In the genomic region with DNA sequence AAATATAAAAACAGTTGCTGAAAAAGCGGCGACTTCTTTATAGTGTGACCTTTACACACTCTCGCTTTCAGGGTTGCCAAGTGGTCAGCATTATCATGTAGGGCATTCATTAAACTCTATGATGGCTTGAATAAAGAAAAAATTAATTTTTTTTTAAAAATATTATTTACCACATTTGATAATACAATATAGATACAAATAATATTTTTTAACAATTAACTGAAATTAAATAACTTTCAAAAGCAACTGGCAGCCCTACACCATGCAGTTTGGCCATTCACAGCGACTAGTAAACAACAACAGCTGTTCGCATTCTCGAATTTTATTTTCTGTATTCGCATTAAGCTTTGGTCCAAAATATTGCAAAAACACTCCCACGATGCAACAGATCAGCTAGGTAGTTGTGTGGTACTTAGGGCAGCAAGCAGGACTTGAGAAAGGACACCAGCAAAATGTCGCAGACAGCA, we compare ENCODE assay signal across 1 fruit fly cellular context.
TF ChIP-seq lines count a peak whose summit lies in the region.

A gene (minus strand): TSS at position 61 of the 467 bp plus-strand sequence.
A gene (plus strand): TSS at position 279 of the 467 bp plus-strand sequence.

TF ChIP-seq in whole organism, embryonic, 481 proteins besides CTCF, POLR2A, EP300 and RAD21 (continued from another document and continues in another):
- TF ChIP-seq CG6854 (GFP tag; optimal IDR thresholded peaks at IDR 0.05; lab: Kevin White, UChicago) = peak; percentile 64
- peak; percentile 28 for TF ChIP-seq CG9876 (GFP tag; optimal IDR thresholded peaks at IDR 0.05; lab: Kevin White, UChicago)
- peak; percentile 58 for TF ChIP-seq Dip2 (GFP tag; IDR thresholded peaks at IDR 0.05; lab: Robert Waterston, UW)
- TF ChIP-seq vvl (GFP tag; IDR thresholded peaks at IDR 0.05; lab: Robert Waterston, UW) = peak; percentile 82
- peak; percentile 99 for TF ChIP-seq CG12391 (tag; optimal IDR thresholded peaks at IDR 0.05; lab: Kevin White, UChicago)
- TF ChIP-seq sisA (GFP tag; IDR thresholded peaks at IDR 0.05; lab: Robert Waterston, UW) = peak; percentile 92
- TF ChIP-seq stwl (tag; optimal IDR thresholded peaks at IDR 0.05; lab: Kevin White, UChicago) = peak; percentile 99
- TF ChIP-seq D (optimal IDR thresholded peaks at IDR 0.05; lab: Kevin White, UChicago) = no peak
- peak; percentile 90 for TF ChIP-seq D (GFP tag; optimal IDR thresholded peaks at IDR 0.05; lab: Kevin White, UChicago)
- TF ChIP-seq jigr1 (GFP tag; IDR thresholded peaks at IDR 0.05; lab: Robert Waterston, UW) = peak; percentile 93
- peak; percentile 96 for TF ChIP-seq Meics (GFP tag; optimal IDR thresholded peaks at IDR 0.05; lab: Kevin White, UChicago)
- peak; percentile 98 for TF ChIP-seq CG32772 (GFP tag; IDR thresholded peaks at IDR 0.05; lab: Robert Waterston, UW)
- TF ChIP-seq sqz (GFP tag; optimal IDR thresholded peaks at IDR 0.05; lab: Kevin White, UChicago) = peak; percentile 83
- peak; percentile 90 for TF ChIP-seq MBD-R2 (GFP tag; IDR thresholded peaks at IDR 0.05; lab: Robert Waterston, UW)
- no peak for TF ChIP-seq Dip3 (GFP tag; optimal IDR thresholded peaks at IDR 0.05; lab: Kevin White, UChicago)
- TF ChIP-seq Scr (GFP tag; IDR thresholded peaks at IDR 0.05; lab: Robert Waterston, UW; ENCODE audit: partially characterized antibody) = no peak
- peak; percentile 33 for TF ChIP-seq CG16863 (GFP tag; optimal IDR thresholded peaks at IDR 0.05; lab: Kevin White, UChicago)
- TF ChIP-seq Nf-YA (GFP tag; IDR thresholded peaks at IDR 0.05; lab: Robert Waterston, UW) = no peak
- TF ChIP-seq fd102C (GFP tag; optimal IDR thresholded peaks at IDR 0.05; lab: Kevin White, UChicago) = peak; percentile 80
- TF ChIP-seq dpn (GFP tag; optimal IDR thresholded peaks at IDR 0.05; lab: Kevin White, UChicago) = peak; percentile 66 to 92
- TF ChIP-seq dm (GFP tag; optimal IDR thresholded peaks at IDR 0.05; lab: Kevin White, UChicago) = peak; percentile 54
- TF ChIP-seq Rfx (GFP tag; IDR thresholded peaks at IDR 0.05; lab: Robert Waterston, UW) = peak; percentile 76
- peak; percentile 94 for TF ChIP-seq CG12659 (GFP tag; optimal IDR thresholded peaks at IDR 0.05; lab: Kevin White, UChicago)
- TF ChIP-seq Mes4 (GFP tag; optimal IDR thresholded peaks at IDR 0.05; lab: Kevin White, UChicago) = peak; percentile 1
- peak; percentile 13 for TF ChIP-seq bab2 (GFP tag; optimal IDR thresholded peaks at IDR 0.05; lab: Kevin White, UChicago)
- TF ChIP-seq phol (tag; optimal IDR thresholded peaks at IDR 0.05; lab: Kevin White, UChicago) = peak; percentile 98
- 0 out of 2 replicates have a peak, but pooled peaks have one; percentile 26 for TF ChIP-seq bowl (GFP tag; IDR thresholded peaks at IDR 0.05; lab: Robert Waterston, UW)
- peak; percentile 97 for TF ChIP-seq CG17361 (GFP tag; IDR thresholded peaks at IDR 0.05; lab: Robert Waterston, UW)
- TF ChIP-seq eve (GFP tag; optimal IDR thresholded peaks at IDR 0.05; lab: Kevin White, UChicago) = no peak
- TF ChIP-seq pb (GFP tag; optimal IDR thresholded peaks at IDR 0.05; lab: Kevin White, UChicago) = no peak
- peak; percentile 95 for TF ChIP-seq dmrt99B (tag; optimal IDR thresholded peaks at IDR 0.05; lab: Kevin White, UChicago)
- peak; percentile 91 for TF ChIP-seq Doc2 (GFP tag; IDR thresholded peaks at IDR 0.05; lab: Robert Waterston, UW)
- peak; percentile 81 for TF ChIP-seq ham (GFP tag; IDR thresholded peaks at IDR 0.05; lab: Robert Waterston, UW)
- peak; percentile 97 for TF ChIP-seq lab (GFP tag; optimal IDR thresholded peaks at IDR 0.05; lab: Kevin White, UChicago)
- TF ChIP-seq CG11723 (GFP tag; optimal IDR thresholded peaks at IDR 0.05; lab: Kevin White, UChicago) = peak; percentile 69
- peak; percentile 95 for TF ChIP-seq Six4 (GFP tag; optimal IDR thresholded peaks at IDR 0.05; lab: Kevin White, UChicago)
- TF ChIP-seq da (GFP tag; optimal IDR thresholded peaks at IDR 0.05; lab: Kevin White, UChicago) = no peak
- peak; percentile 73 for TF ChIP-seq CG16779 (GFP tag; IDR thresholded peaks at IDR 0.05; lab: Robert Waterston, UW)
- peak; percentile 71 for TF ChIP-seq CG13287 (GFP tag; IDR thresholded peaks at IDR 0.05; lab: Robert Waterston, UW; ENCODE audit: partially characterized antibody)
- TF ChIP-seq chn (GFP tag; optimal IDR thresholded peaks at IDR 0.05; lab: Kevin White, UChicago) = peak; percentile 91
- no peak for TF ChIP-seq CG12769 (tag; optimal IDR thresholded peaks at IDR 0.05; lab: Kevin White, UChicago)
- peak; percentile 83 for TF ChIP-seq slou (GFP tag; optimal IDR thresholded peaks at IDR 0.05; lab: Kevin White, UChicago)
- TF ChIP-seq sna (GFP tag; IDR thresholded peaks at IDR 0.05; lab: Robert Waterston, UW; ENCODE audit: partially characterized antibody) = no peak; the same call in 1 of the 2 replicates
- peak; percentile 97 for TF ChIP-seq CG6689 (GFP tag; IDR thresholded peaks at IDR 0.05; lab: Robert Waterston, UW)
- TF ChIP-seq Gsc (GFP tag; IDR thresholded peaks at IDR 0.05; lab: Robert Waterston, UW) = peak; percentile 87
- TF ChIP-seq gro (GFP tag; optimal IDR thresholded peaks at IDR 0.05; lab: Kevin White, UChicago) = no peak
- TF ChIP-seq CG11085 (GFP tag; IDR thresholded peaks at IDR 0.05; lab: Robert Waterston, UW) = peak; percentile 97
- TF ChIP-seq gsb (GFP tag; IDR thresholded peaks at IDR 0.05; lab: Robert Waterston, UW) = peak; percentile 92
- peak; percentile 52 for TF ChIP-seq Atf3 (GFP tag; optimal IDR thresholded peaks at IDR 0.05; lab: Kevin White, UChicago)
- peak; percentile 53 for TF ChIP-seq Ssrp (tag; optimal IDR thresholded peaks at IDR 0.05; lab: Kevin White, UChicago)
- TF ChIP-seq YL-1 (GFP tag; optimal IDR thresholded peaks at IDR 0.05; lab: Kevin White, UChicago) = peak; percentile 92
- TF ChIP-seq H15 (GFP tag; IDR thresholded peaks at IDR 0.05; lab: Robert Waterston, UW) = peak; percentile 96
- peak; percentile 17; the same call in 1 of the 3 replicates for TF ChIP-seq Opbp (GFP tag; IDR thresholded peaks at IDR 0.05; lab: Robert Waterston, UW; ENCODE audit: partially characterized antibody)
- peak; percentile 93 for TF ChIP-seq C15 (GFP tag; IDR thresholded peaks at IDR 0.05; lab: Robert Waterston, UW)
- peak; percentile 79 for TF ChIP-seq CG13123 (GFP tag; optimal IDR thresholded peaks at IDR 0.05; lab: Kevin White, UChicago)
- 0 out of 3 replicates have a peak, but pooled peaks have one; percentile 39 for TF ChIP-seq CG34224 (GFP tag; IDR thresholded peaks at IDR 0.05; lab: Robert Waterston, UW; ENCODE audit: partially characterized antibody)
- TF ChIP-seq CG10462 (GFP tag; optimal IDR thresholded peaks at IDR 0.05; lab: Kevin White, UChicago) = peak; percentile 94
- TF ChIP-seq Atf6 (GFP tag; IDR thresholded peaks at IDR 0.05; lab: Robert Waterston, UW) = peak; percentile 68; the same call in 1 of the 2 replicates
- TF ChIP-seq odd (GFP tag; optimal IDR thresholded peaks at IDR 0.05; lab: Kevin White, UChicago) = peak; percentile 72
- no peak for TF ChIP-seq zf30C (GFP tag; optimal IDR thresholded peaks at IDR 0.05; lab: Kevin White, UChicago)
- no peak for TF ChIP-seq hkb (optimal IDR thresholded peaks at IDR 0.05; lab: Kevin White, UChicago)
- peak; percentile 73 for TF ChIP-seq hkb (GFP tag; IDR thresholded peaks at IDR 0.05; lab: Robert Waterston, UW)
- peak in 1 of 2 experiments; percentile 46 for TF ChIP-seq tll (GFP tag; optimal IDR thresholded peaks at IDR 0.05; lab: Kevin White, UChicago)
- TF ChIP-seq usp (GFP tag; optimal IDR thresholded peaks at IDR 0.05; lab: Kevin White, UChicago) = no peak
- peak; percentile 68 for TF ChIP-seq CG4360 (GFP tag; IDR thresholded peaks at IDR 0.05; lab: Robert Waterston, UW)
- peak; percentile 66 for TF ChIP-seq CG5180 (GFP tag; optimal IDR thresholded peaks at IDR 0.05; lab: Kevin White, UChicago)
- peak; percentile 62 for TF ChIP-seq pum (GFP tag; optimal IDR thresholded peaks at IDR 0.05; lab: Kevin White, UChicago)
- peak; percentile 95 for TF ChIP-seq CG7271 (tag; optimal IDR thresholded peaks at IDR 0.05; lab: Kevin White, UChicago)
- no peak for TF ChIP-seq CG13624 (GFP tag; optimal IDR thresholded peaks at IDR 0.05; lab: Kevin White, UChicago)
- peak; percentile 92 for TF ChIP-seq CG14014 (GFP tag; IDR thresholded peaks at IDR 0.05; lab: Robert Waterston, UW)
- TF ChIP-seq trem (tag; optimal IDR thresholded peaks at IDR 0.05; lab: Kevin White, UChicago) = peak; percentile 96
- TF ChIP-seq slp2 (GFP tag; optimal IDR thresholded peaks at IDR 0.05; lab: Kevin White, UChicago) = peak; percentile 61
- TF ChIP-seq caup (GFP tag; optimal IDR thresholded peaks at IDR 0.05; lab: Kevin White, UChicago; ENCODE audit: severe bottlenecking) = peak; percentile 83
- TF ChIP-seq CG8765 (GFP tag; IDR thresholded peaks at IDR 0.05; lab: Robert Waterston, UW) = peak; percentile 96
- peak; percentile 66 for TF ChIP-seq Adf1 (GFP tag; IDR thresholded peaks at IDR 0.05; lab: Robert Waterston, UW)
- peak; percentile 73 for TF ChIP-seq CG16815 (GFP tag; optimal IDR thresholded peaks at IDR 0.05; lab: Kevin White, UChicago)
- TF ChIP-seq CG31224 (GFP tag; IDR thresholded peaks at IDR 0.05; lab: Robert Waterston, UW) = peak; percentile 92
- TF ChIP-seq al (GFP tag; IDR thresholded peaks at IDR 0.05; lab: Robert Waterston, UW) = peak; percentile 96
- TF ChIP-seq Xbp1 (GFP tag; optimal IDR thresholded peaks at IDR 0.05; lab: Kevin White, UChicago) = peak; percentile 74
- peak; percentile 93 for TF ChIP-seq Drgx (GFP tag; IDR thresholded peaks at IDR 0.05; lab: Robert Waterston, UW)
- peak; percentile 77 for TF ChIP-seq chm (GFP tag; IDR thresholded peaks at IDR 0.05; lab: Robert Waterston, UW)
- TF ChIP-seq eyg (GFP tag; optimal IDR thresholded peaks at IDR 0.05; lab: Kevin White, UChicago) = no peak
- peak; percentile 98 for TF ChIP-seq CG32532 (GFP tag; IDR thresholded peaks at IDR 0.05; lab: Robert Waterston, UW)
- TF ChIP-seq CG10979 (tag; optimal IDR thresholded peaks at IDR 0.05; lab: Kevin White, UChicago) = peak; percentile 95
- peak; percentile 87 for TF ChIP-seq run (tag; optimal IDR thresholded peaks at IDR 0.05; lab: Kevin White, UChicago)
- no peak for TF ChIP-seq CG10565 (GFP tag; optimal IDR thresholded peaks at IDR 0.05; lab: Kevin White, UChicago)
- TF ChIP-seq fd96Cb (tag; optimal IDR thresholded peaks at IDR 0.05; lab: Kevin White, UChicago) = peak; percentile 97
- no peak for TF ChIP-seq Stat92E (GFP tag; optimal IDR thresholded peaks at IDR 0.05; lab: Kevin White, UChicago)
- peak; percentile 53; the same call in 1 of the 2 replicates for TF ChIP-seq H2.0 (GFP tag; IDR thresholded peaks at IDR 0.05; lab: Robert Waterston, UW)
- TF ChIP-seq HLH4C (GFP tag; IDR thresholded peaks at IDR 0.05; lab: Robert Waterston, UW; ENCODE audit: partially characterized antibody) = no peak
- TF ChIP-seq CG10654 (GFP tag; optimal IDR thresholded peaks at IDR 0.05; lab: Kevin White, UChicago) = peak; percentile 96
- TF ChIP-seq CG15601 (tag; optimal IDR thresholded peaks at IDR 0.05; lab: Kevin White, UChicago) = peak; percentile 68
- TF ChIP-seq CG18011 (GFP tag; optimal IDR thresholded peaks at IDR 0.05; lab: Kevin White, UChicago) = peak; percentile 82
- TF ChIP-seq CG1647 (GFP tag; optimal IDR thresholded peaks at IDR 0.05; lab: Kevin White, UChicago) = no peak
- TF ChIP-seq CG4404 (GFP tag; IDR thresholded peaks at IDR 0.05; lab: Robert Waterston, UW) = peak; percentile 97
- TF ChIP-seq bsh (GFP tag; optimal IDR thresholded peaks at IDR 0.05; lab: Kevin White, UChicago) = peak; percentile 50 to 68
- peak; percentile 59 for TF ChIP-seq fd64A (GFP tag; optimal IDR thresholded peaks at IDR 0.05; lab: Kevin White, UChicago)
- TF ChIP-seq CG17912 (GFP tag; optimal IDR thresholded peaks at IDR 0.05; lab: Kevin White, UChicago) = no peak
- TF ChIP-seq Lpt (GFP tag; optimal IDR thresholded peaks at IDR 0.05; lab: Kevin White, UChicago) = no peak
- peak; percentile 97 for TF ChIP-seq PHDP (tag; optimal IDR thresholded peaks at IDR 0.05; lab: Kevin White, UChicago)
- TF ChIP-seq ATbp (GFP tag; optimal IDR thresholded peaks at IDR 0.05; lab: Kevin White, UChicago) = peak; percentile 92
- TF ChIP-seq CG8478 (optimal IDR thresholded peaks at IDR 0.05; lab: Kevin White, UChicago) = no peak
- peak; percentile 96 for TF ChIP-seq B-H1 (GFP tag; IDR thresholded peaks at IDR 0.05; lab: Robert Waterston, UW)
- peak; percentile 90 for TF ChIP-seq gsb-n (tag; optimal IDR thresholded peaks at IDR 0.05; lab: Kevin White, UChicago)
- peak; percentile 95 for TF ChIP-seq ara (GFP tag; IDR thresholded peaks at IDR 0.05; lab: Robert Waterston, UW)
- TF ChIP-seq tap (tag; optimal IDR thresholded peaks at IDR 0.05; lab: Kevin White, UChicago) = peak; percentile 93
- TF ChIP-seq Hsf (GFP tag; optimal IDR thresholded peaks at IDR 0.05; lab: Kevin White, UChicago) = peak; percentile 28
- peak; percentile 48 for TF ChIP-seq ssp (GFP tag; IDR thresholded peaks at IDR 0.05; lab: Robert Waterston, UW)
- peak; percentile 47 for TF ChIP-seq Sin3A (optimal IDR thresholded peaks at IDR 0.05; lab: Kevin White, UChicago)
- peak; percentile 91 for TF ChIP-seq nerfin-1 (tag; optimal IDR thresholded peaks at IDR 0.05; lab: Kevin White, UChicago)
- peak; percentile 90 for TF ChIP-seq CG7556 (GFP tag; optimal IDR thresholded peaks at IDR 0.05; lab: Kevin White, UChicago)
- TF ChIP-seq CG2116 (GFP tag; optimal IDR thresholded peaks at IDR 0.05; lab: Kevin White, UChicago) = peak; percentile 78
- peak; percentile 99 for TF ChIP-seq gem (tag; optimal IDR thresholded peaks at IDR 0.05; lab: Kevin White, UChicago)
- peak; percentile 98 for TF ChIP-seq CG30403 (GFP tag; optimal IDR thresholded peaks at IDR 0.05; lab: Kevin White, UChicago)
- TF ChIP-seq CG4854 (GFP tag; optimal IDR thresholded peaks at IDR 0.05; lab: Kevin White, UChicago) = no peak
- no peak for TF ChIP-seq CG11247 (GFP tag; IDR thresholded peaks at IDR 0.05; lab: Robert Waterston, UW)
- peak; percentile 53; the same call in 1 of the 2 replicates for TF ChIP-seq crol (GFP tag; IDR thresholded peaks at IDR 0.05; lab: Robert Waterston, UW)
- TF ChIP-seq sd (tag; optimal IDR thresholded peaks at IDR 0.05; lab: Kevin White, UChicago) = peak; percentile 72
- peak; percentile 72 for TF ChIP-seq CG8089 (GFP tag; optimal IDR thresholded peaks at IDR 0.05; lab: Kevin White, UChicago)
- TF ChIP-seq wor (GFP tag; IDR thresholded peaks at IDR 0.05; lab: Robert Waterston, UW) = 0 out of 2 replicates have a peak, but pooled peaks have one; percentile 16
- TF ChIP-seq Ptx1 (GFP tag; IDR thresholded peaks at IDR 0.05; lab: Robert Waterston, UW) = peak; percentile 73
- peak; percentile 63 for TF ChIP-seq Elba2 (GFP tag; optimal IDR thresholded peaks at IDR 0.05; lab: Kevin White, UChicago)
- peak; percentile 67 for TF ChIP-seq sens-2 (GFP tag; IDR thresholded peaks at IDR 0.05; lab: Robert Waterston, UW)
- peak; percentile 63; the same call in 1 of the 2 replicates for TF ChIP-seq Oaz (GFP tag; IDR thresholded peaks at IDR 0.05; lab: Robert Waterston, UW)
